In the genomic region with DNA sequence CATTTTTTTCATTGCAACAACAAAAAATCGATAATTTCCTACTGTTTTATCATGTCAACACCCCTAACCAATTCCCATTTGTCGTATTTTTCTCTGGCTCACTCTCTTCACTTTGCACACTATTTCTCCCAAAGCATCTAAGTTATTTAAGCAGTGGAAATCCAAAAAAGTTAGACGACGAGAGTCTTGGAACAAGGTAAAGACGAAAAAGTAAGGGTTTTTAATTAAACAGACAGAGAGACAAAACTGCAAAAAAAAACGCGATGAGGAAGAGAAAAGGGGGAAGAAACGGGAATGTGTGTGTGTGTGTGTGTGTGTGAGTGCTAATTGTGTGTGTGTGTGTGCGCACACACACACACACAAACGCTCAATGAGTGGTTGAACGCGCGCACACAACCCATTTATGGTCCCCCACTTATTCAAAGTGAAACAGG, we compare ENCODE assay signal across 5 worm cellular contexts.
TF ChIP-seq lines count a peak whose summit lies in the region.

No protein-coding gene starts in this region.

TF ChIP-seq in whole organism, L1 larva, 84 proteins besides CTCF, POLR2A, EP300 and RAD21 (continues in another document):
- TF ChIP-seq snu-23 (GFP tag; optimal IDR thresholded peaks at IDR 0.05; lab: Kevin White, UChicago) (peak; percentile 49), elt-3 (tag; optimal IDR thresholded peaks at IDR 0.05; lab: Kevin White, UChicago) (no peak), unc-130 (tag; optimal IDR thresholded peaks at IDR 0.05; lab: Kevin White, UChicago) (no peak), unc-62 (GFP tag; optimal IDR thresholded peaks at IDR 0.05; lab: Kevin White, UChicago) (no peak), pax-3 (tag; optimal IDR thresholded peaks at IDR 0.05; lab: Kevin White, UChicago) (no peak), fkh-8 (tag; optimal IDR thresholded peaks at IDR 0.05; lab: Kevin White, UChicago) (peak; percentile 69), mep-1 (tag; optimal IDR thresholded peaks at IDR 0.05; lab: Kevin White, UChicago) (peak; percentile 60), nhr-85 (tag; lab: Kevin White, UChicago) (peak; percentile 83), nhr-19 (GFP tag; conservative IDR thresholded peaks at IDR 0.05; lab: Robert Waterston, UW) (0 out of 2 replicates have a peak, but pooled peaks have one; percentile 11), mdl-1 (tag; optimal IDR thresholded peaks at IDR 0.05; lab: Kevin White, UChicago) (peak in 1 of 2 experiments; percentile 25), aly-2 (tag; optimal IDR thresholded peaks at IDR 0.05; lab: Kevin White, UChicago) (no peak), nhr-20 (tag; optimal IDR thresholded peaks at IDR 0.05; lab: Kevin White, UChicago) (peak; percentile 29), C16A3.4 (tag; optimal IDR thresholded peaks at IDR 0.05; lab: Kevin White, UChicago) (peak; percentile 17), nhr-76 (tag; optimal IDR thresholded peaks at IDR 0.05; lab: Kevin White, UChicago) (no peak), ceh-8 (GFP tag; optimal IDR thresholded peaks at IDR 0.05; lab: Kevin White, UChicago) (peak; percentile 49), efl-3 (GFP tag; optimal IDR thresholded peaks at IDR 0.05; lab: Kevin White, UChicago) (no peak), lin-15B (tag; optimal IDR thresholded peaks at IDR 0.05; lab: Kevin White, UChicago) (peak; percentile 24)

TF ChIP-seq in whole organism, L3 larva, 47 proteins besides CTCF, POLR2A, EP300 and RAD21:
- TF ChIP-seq nfya-1 (tag; optimal IDR thresholded peaks at IDR 0.05; lab: Kevin White, UChicago; ENCODE audit: insufficient read depth) (peak; percentile 92), pha-4 (tag; optimal IDR thresholded peaks at IDR 0.05; lab: Kevin White, UChicago) (peak; percentile 77), snpc-4 (tag; optimal IDR thresholded peaks at IDR 0.05; lab: Kevin White, UChicago) (peak; percentile 2), jun-1 (tag; optimal IDR thresholded peaks at IDR 0.05; lab: Kevin White, UChicago) (peak; percentile 20), elt-2 (tag; optimal IDR thresholded peaks at IDR 0.05; lab: Kevin White, UChicago) (no peak), ceh-28 (tag; optimal IDR thresholded peaks at IDR 0.05; lab: Kevin White, UChicago) (peak; percentile 86), fkh-10 (GFP tag; optimal IDR thresholded peaks at IDR 0.05; lab: Kevin White, UChicago) (peak; percentile 34), skn-1 (tag; optimal IDR thresholded peaks at IDR 0.05; lab: Kevin White, UChicago) (peak; percentile 65), hmg-11 (tag; optimal IDR thresholded peaks at IDR 0.05; lab: Kevin White, UChicago) (peak; percentile 80), elt-1 (tag; optimal IDR thresholded peaks at IDR 0.05; lab: Kevin White, UChicago) (no peak)

TF ChIP-seq in whole organism, early embryonic, 17 proteins besides CTCF, POLR2A, EP300 and RAD21:
- TF ChIP-seq tra-4 (tag; optimal IDR thresholded peaks at IDR 0.05; lab: Kevin White, UChicago) (no peak), pes-1 (GFP tag; IDR thresholded peaks at IDR 0.05; lab: Robert Waterston, UW) (0 out of 2 replicates have a peak, but pooled peaks have one; percentile 51), F13C5.2 (tag; optimal IDR thresholded peaks at IDR 0.05; lab: Kevin White, UChicago) (peak; percentile 61), scrt-1 (GFP tag; IDR thresholded peaks at IDR 0.05; lab: Robert Waterston, UW) (no peak), ama-1 (optimal IDR thresholded peaks at IDR 0.05; lab: Kevin White, UChicago) (no peak)

TF ChIP-seq in whole organism, midembryonic, 9 proteins besides CTCF, POLR2A, EP300 and RAD21:
- TF ChIP-seq ref-1 (GFP tag; conservative IDR thresholded peaks at IDR 0.05; lab: Robert Waterston, UW): no peak
- TF ChIP-seq cog-1 (tag; optimal IDR thresholded peaks at IDR 0.05; lab: Kevin White, UChicago): peak; percentile 25
- 0 out of 2 replicates have a peak, but pooled peaks have one; percentile 24 for TF ChIP-seq flt-1 (GFP tag; IDR thresholded peaks at IDR 0.05; lab: Robert Waterston, UW)
- TF ChIP-seq T22C8.4 (GFP tag; IDR thresholded peaks at IDR 0.05; lab: Robert Waterston, UW): no peak
- peak; percentile 60; the same call in 1 of the 2 replicates for TF ChIP-seq ztf-23 (GFP tag; IDR thresholded peaks at IDR 0.05; lab: Robert Waterston, UW)

TF ChIP-seq in whole organism, young adult, 124 proteins besides CTCF, POLR2A, EP300 and RAD21:
- TF ChIP-seq madf-8 (GFP tag; conservative IDR thresholded peaks at IDR 0.05; lab: Robert Waterston, UW) (no peak), ztf-6 (GFP tag; IDR thresholded peaks at IDR 0.05; lab: Robert Waterston, UW) (no peak), lin-40 (tag; optimal IDR thresholded peaks at IDR 0.05; lab: Kevin White, UChicago) (peak; percentile 40), hsf-1 (GFP tag; IDR thresholded peaks at IDR 0.05; lab: Robert Waterston, UW) (no peak), efl-1 (GFP tag; optimal IDR thresholded peaks at IDR 0.05; lab: Kevin White, UChicago) (no peak), cebp-2 (GFP tag; IDR thresholded peaks at IDR 0.05; lab: Robert Waterston, UW) (no peak), K12H6.12 (tag; optimal IDR thresholded peaks at IDR 0.05; lab: Kevin White, UChicago) (peak; percentile 78), athp-1 (tag; optimal IDR thresholded peaks at IDR 0.05; lab: Kevin White, UChicago) (no peak), snpc-4 (GFP tag; optimal IDR thresholded peaks at IDR 0.05; lab: Kevin White, UChicago) (peak; percentile 14), snpc-4 (tag; optimal IDR thresholded peaks at IDR 0.05; lab: Kevin White, UChicago) (peak in 2 of 4 experiments; percentile 63 to 83), B0261.1 (tag; optimal IDR thresholded peaks at IDR 0.05; lab: Kevin White, UChicago) (no peak), cebp-1 (GFP tag; IDR thresholded peaks at IDR 0.05; lab: Robert Waterston, UW) (no peak), cebp-1 (tag; optimal IDR thresholded peaks at IDR 0.05; lab: Kevin White, UChicago) (peak; percentile 49), F57C9.4 (tag; optimal IDR thresholded peaks at IDR 0.05; lab: Kevin White, UChicago) (no peak), lir-1 (GFP tag; conservative IDR thresholded peaks at IDR 0.05; lab: Robert Waterston, UW) (peak; percentile 93)
